Fruit fly (Drosophila melanogaster): ENCODE results near the gene Cyt-b5-r.

The Cyt-b5-r gene

DNA sequence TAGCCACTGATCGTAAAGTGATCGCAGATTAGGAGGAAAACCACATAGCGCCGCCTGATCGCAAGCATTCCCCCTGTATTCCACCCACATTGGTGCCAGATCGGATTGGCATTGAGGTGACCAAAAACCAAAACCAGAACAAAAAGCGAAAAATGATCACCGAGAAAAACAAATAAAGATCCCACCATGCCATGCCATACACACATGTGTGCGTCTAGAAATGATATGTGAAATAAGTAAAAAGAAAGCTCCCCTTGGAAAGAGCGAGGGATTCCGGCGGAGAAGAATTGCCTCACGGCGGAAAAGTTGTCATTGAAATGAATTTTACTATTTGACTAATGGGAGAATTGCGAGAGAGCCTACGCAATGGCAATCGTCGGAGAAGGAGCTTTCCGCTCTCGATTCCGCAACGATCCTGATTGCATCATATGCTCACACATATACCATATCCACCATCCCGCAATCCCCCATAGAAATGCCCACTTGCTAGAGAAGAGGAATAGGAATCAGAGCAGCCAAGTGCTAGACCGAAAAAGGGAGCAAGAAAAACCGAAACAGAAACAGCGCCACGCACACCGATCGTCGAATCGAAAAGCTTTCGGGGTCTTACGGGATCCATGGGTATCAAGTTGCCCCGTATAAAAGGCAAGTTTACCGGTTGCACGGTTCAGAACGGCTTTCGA, 24.3 kb downstream of the Cyt-b5-r start, which contains the start of gene Mhc:
TSS of gene Mhc (plus strand) at position 497 of the 683 bp plus-strand sequence.
- no peak for TF ChIP-seq dmrt93B (GFP tag; optimal IDR thresholded peaks at IDR 0.05)
- no peak for TF ChIP-seq lola (GFP tag; optimal IDR thresholded peaks at IDR 0.05)
- TF ChIP-seq dl (GFP tag; optimal IDR thresholded peaks at IDR 0.05; ENCODE audit: insufficient read depth in 1 of 2, partially characterized antibody in 2 of 2) = no peak
- no peak for TF ChIP-seq Dif (GFP tag; optimal IDR thresholded peaks at IDR 0.05; ENCODE audit: partially characterized antibody)
- no peak for TF ChIP-seq pan (optimal IDR thresholded peaks at IDR 0.05)
- no peak for TF ChIP-seq usp (GFP tag; optimal IDR thresholded peaks at IDR 0.05)
- no peak for TF ChIP-seq N (GFP tag; optimal IDR thresholded peaks at IDR 0.05)
- TF ChIP-seq foxo (GFP tag; optimal IDR thresholded peaks at IDR 0.05) = no peak
- no peak for TF ChIP-seq sv (GFP tag; optimal IDR thresholded peaks at IDR 0.05)
- TF ChIP-seq OdsH (GFP tag; optimal IDR thresholded peaks at IDR 0.05) = no peak
- TF ChIP-seq brk (GFP tag; optimal IDR thresholded peaks at IDR 0.05) = no peak
- no peak for TF ChIP-seq fru (GFP tag; optimal IDR thresholded peaks at IDR 0.05)
- TF ChIP-seq Dfd (GFP tag; optimal IDR thresholded peaks at IDR 0.05) = no peak
- no peak for TF ChIP-seq CG9705 (GFP tag; optimal IDR thresholded peaks at IDR 0.05)
- no peak for TF ChIP-seq psq (GFP tag; optimal IDR thresholded peaks at IDR 0.05)
- no peak for TF ChIP-seq tai (GFP tag; optimal IDR thresholded peaks at IDR 0.05)
- no peak for TF ChIP-seq h (GFP tag; optimal IDR thresholded peaks at IDR 0.05)
- TF ChIP-seq jim (GFP tag; optimal IDR thresholded peaks at IDR 0.05) = no peak
- TF ChIP-seq br (GFP tag; optimal IDR thresholded peaks at IDR 0.05) = no peak
- no peak for TF ChIP-seq dsf (GFP tag; optimal IDR thresholded peaks at IDR 0.05; ENCODE audit: borderline replicate concordance)

dm6 chr2L:16764480-16764879, 26.0 kb downstream of the Cyt-b5-r start:
- no peak for TF ChIP-seq Rel (GFP tag; optimal IDR thresholded peaks at IDR 0.05)
- no peak for TF ChIP-seq Rel (tag; optimal IDR thresholded peaks at IDR 0.05)
- TF ChIP-seq Hr78 (GFP tag; optimal IDR thresholded peaks at IDR 0.05) = no peak
- no peak for TF ChIP-seq dmrt93B (GFP tag; optimal IDR thresholded peaks at IDR 0.05)
- TF ChIP-seq ey (GFP tag; optimal IDR thresholded peaks at IDR 0.05) = no peak
- TF ChIP-seq sage (GFP tag; optimal IDR thresholded peaks at IDR 0.05) = no peak
- TF ChIP-seq jim (GFP tag; optimal IDR thresholded peaks at IDR 0.05) = no peak

dm6 chr2L:16761891-16762290, 28.6 kb downstream of the Cyt-b5-r start:
- TF ChIP-seq dl (GFP tag; optimal IDR thresholded peaks at IDR 0.05; ENCODE audit: insufficient read depth in 1 of 2, partially characterized antibody in 2 of 2) (no peak), usp (GFP tag; optimal IDR thresholded peaks at IDR 0.05) (no peak), foxo (GFP tag; optimal IDR thresholded peaks at IDR 0.05) (no peak), CrebA (GFP tag; optimal IDR thresholded peaks at IDR 0.05; ENCODE audit: borderline replicate concordance) (no peak), Myc (optimal IDR thresholded peaks at IDR 0.05) (no peak), sv (GFP tag; optimal IDR thresholded peaks at IDR 0.05) (no peak), sage (GFP tag; optimal IDR thresholded peaks at IDR 0.05) (no peak), Sp1 (GFP tag; optimal IDR thresholded peaks at IDR 0.05) (no peak)

DNA sequence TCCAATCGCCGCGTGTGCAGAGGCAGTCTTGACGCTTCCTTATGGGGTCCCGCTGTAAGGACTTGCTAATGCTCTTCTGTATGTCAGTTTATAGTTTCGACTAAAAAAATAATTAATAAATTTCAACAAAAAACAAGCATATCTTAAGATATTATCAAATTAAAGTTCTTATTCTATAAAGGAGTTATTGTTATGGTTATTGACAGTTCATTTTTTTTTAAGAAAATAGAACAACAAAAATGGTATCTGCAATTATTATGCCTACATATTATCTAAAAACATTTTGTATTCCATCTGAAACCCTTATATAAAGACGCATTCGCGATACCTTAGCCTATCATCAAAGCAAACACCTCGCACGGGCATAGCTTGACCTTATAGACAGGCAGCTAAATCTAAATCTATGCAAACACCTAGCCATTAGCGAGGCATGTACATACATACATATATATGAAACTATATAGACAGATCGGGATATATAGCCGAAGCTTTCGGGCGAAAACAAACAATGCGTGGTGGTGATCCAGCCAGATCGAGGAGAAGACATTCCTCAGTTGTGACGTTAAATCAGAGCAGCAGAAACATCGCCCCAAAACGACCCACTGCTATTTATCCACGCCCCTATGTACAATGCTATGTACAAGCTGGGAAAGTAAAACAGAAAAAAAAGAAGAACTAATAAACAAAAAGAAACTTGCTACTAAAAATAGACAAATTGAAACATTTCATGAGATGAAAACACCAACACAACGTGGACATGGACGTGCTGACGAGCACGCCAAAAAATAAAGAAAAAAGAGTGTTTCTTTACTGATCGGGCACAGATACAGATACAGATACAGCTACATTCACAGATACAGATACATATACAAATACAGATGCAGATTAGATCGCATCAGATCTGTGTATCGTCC, 29.8 kb downstream of the Cyt-b5-r start, which contains the start of gene ppk17:
TSS of gene ppk17 (minus strand) at position 51 of the 914 bp plus-strand sequence.
- TF ChIP-seq ey (GFP tag; optimal IDR thresholded peaks at IDR 0.05) (no peak), OdsH (GFP tag; optimal IDR thresholded peaks at IDR 0.05) (no peak), CrebA (GFP tag; optimal IDR thresholded peaks at IDR 0.05; ENCODE audit: borderline replicate concordance) (no peak), dl (GFP tag; optimal IDR thresholded peaks at IDR 0.05; ENCODE audit: insufficient read depth in 1 of 2, partially characterized antibody in 2 of 2) (no peak), Hr83 (GFP tag; optimal IDR thresholded peaks at IDR 0.05; ENCODE audit: poor library complexity, severe bottlenecking) (no peak), usp (GFP tag; optimal IDR thresholded peaks at IDR 0.05) (no peak), Rel (GFP tag; optimal IDR thresholded peaks at IDR 0.05) (no peak), Rel (tag; optimal IDR thresholded peaks at IDR 0.05) (no peak), Myc (optimal IDR thresholded peaks at IDR 0.05) (no peak), Vsx2 (GFP tag; optimal IDR thresholded peaks at IDR 0.05; ENCODE audit: partially characterized antibody) (no peak), HLH106 (tag; optimal IDR thresholded peaks at IDR 0.05) (no peak)
